Fruit fly (Drosophila melanogaster) whole organism, embryonic: Measurements from ENCODE around the gene Ada2a.

Experiments
- Bdp1 ChIP-seq: fragments of 200-800 bp; sonication (Bioruptor generic); optimal IDR thresholded peaks from 3 replicates; lab custom pipeline; 2016; ENCODE audit warnings: missing biosample characterization, missing genetic modification characterization
- Blimp-1 ChIP-seq: fragments of 200-800 bp; sonication (Bioruptor generic); optimal IDR thresholded peaks from 3 replicates; lab custom pipeline; 2018; ENCODE audit warnings: missing biosample characterization, missing genetic modification characterization, mild to moderate bottlenecking, moderate library complexity, missing genetic modification reagents
- Bteb2 ChIP-seq: fragments of 200-800 bp; sonication (Bioruptor generic); optimal IDR thresholded peaks from 2 replicates; lab custom pipeline; 2016; ENCODE audit warnings: missing biosample characterization, missing genetic modification characterization
- CG12104 ChIP-seq: fragments of 200-800 bp; sonication (Bioruptor generic); optimal IDR thresholded peaks from 3 replicates; lab custom pipeline; 2016; ENCODE audit warnings: missing biosample characterization, missing genetic modification characterization
- CG13287 ChIP-seq: fragments of 200-800 bp; sonication (Bioruptor generic); IDR thresholded peaks from 2 replicates; pipeline ENCODE4 v1.3.6; 2022; ENCODE audit warnings: missing biosample characterization, missing genetic modification characterization; ENCODE audit not compliant: partially characterized antibody
- CG13296 ChIP-seq: fragments of 200-800 bp; sonication (Bioruptor generic); optimal IDR thresholded peaks from 3 replicates; lab custom pipeline; 2018; ENCODE audit warnings: missing biosample characterization, mild to moderate bottlenecking, missing genetic modification characterization
- CG14710 ChIP-seq: fragments of 200-800 bp; sonication (Bioruptor generic); optimal IDR thresholded peaks from 3 replicates; lab custom pipeline; 2019; ENCODE audit warnings: missing biosample characterization, mild to moderate bottlenecking, missing genetic modification characterization, moderate library complexity
- CG14965 ChIP-seq: fragments of 200-800 bp; sonication (Bioruptor generic); optimal IDR thresholded peaks from 2 replicates; lab custom pipeline; 2016; ENCODE audit warnings: missing biosample characterization, missing genetic modification characterization, borderline replicate concordance
- CG17568 ChIP-seq: fragments of 200-800 bp; sonication (Bioruptor generic); optimal IDR thresholded peaks from 2 replicates; lab custom pipeline; 2018; ENCODE audit warnings: missing biosample characterization, mild to moderate bottlenecking, missing genetic modification characterization, moderate library complexity
- CG2202 ChIP-seq: fragments of 200-800 bp; sonication (Bioruptor generic); optimal IDR thresholded peaks from 2 replicates; lab custom pipeline; 2018; ENCODE audit warnings: missing biosample characterization, mild to moderate bottlenecking, missing genetic modification characterization
- CG30403 ChIP-seq: fragments of 200-800 bp; sonication (Bioruptor generic); optimal IDR thresholded peaks from 3 replicates; lab custom pipeline; 2016; ENCODE audit warnings: missing biosample characterization, missing genetic modification characterization
- CG3163 ChIP-seq: fragments of 200-800 bp; sonication (Bioruptor generic); optimal IDR thresholded peaks from 3 replicates; lab custom pipeline; 2016; ENCODE audit warnings: missing biosample characterization, missing genetic modification characterization
- CG3838 ChIP-seq: fragments of 200-800 bp; sonication (Bioruptor generic); optimal IDR thresholded peaks from 3 replicates; lab custom pipeline; 2016; ENCODE audit warnings: missing biosample characterization, missing genetic modification characterization
- CG4328 ChIP-seq: fragments of 200-800 bp; sonication (Bioruptor generic); optimal IDR thresholded peaks from 3 replicates; lab custom pipeline; 2017; ENCODE audit warnings: missing biosample characterization, missing genetic modification reagents, missing genetic modification characterization
- CG4820 ChIP-seq: fragments of 200-800 bp; sonication (Bioruptor generic); optimal IDR thresholded peaks from 3 replicates; lab custom pipeline; 2016; ENCODE audit warnings: missing biosample characterization, missing genetic modification characterization
- CG5953 ChIP-seq: fragments of 200-800 bp; sonication (Bioruptor generic); IDR thresholded peaks from 2 replicates; pipeline ENCODE4 v1.3.6; 2022; ENCODE audit warnings: missing biosample characterization, missing genetic modification characterization
- CG8478 ChIP-seq: fragments of >200 bp; optimal IDR thresholded peaks from 2 replicates; lab custom pipeline; 2018
- CG9817 ChIP-seq: fragments of 200-800 bp; sonication (Bioruptor generic); optimal IDR thresholded peaks from 2 replicates; lab custom pipeline; 2018; ENCODE audit warnings: missing biosample characterization, mild to moderate bottlenecking, missing genetic modification characterization, moderate library complexity
- CHES-1-like ChIP-seq: fragments of 200-800 bp; sonication (Bioruptor generic); optimal IDR thresholded peaks from 2 replicates; lab custom pipeline; 2016; ENCODE audit warnings: missing biosample characterization, missing genetic modification characterization
- CoRest ChIP-seq: fragments of 200-800 bp; sonication (Bioruptor generic); optimal IDR thresholded peaks from 3 replicates; lab custom pipeline; 2018; ENCODE audit warnings: missing biosample characterization, mild to moderate bottlenecking, missing genetic modification characterization, moderate library complexity
- Dek ChIP-seq: fragments of 200-800 bp; sonication (Bioruptor generic); optimal IDR thresholded peaks from 3 replicates; lab custom pipeline; 2019; ENCODE audit warnings: missing biosample characterization, mild to moderate bottlenecking, missing genetic modification characterization, moderate library complexity
- Drgx ChIP-seq: fragments of 200-800 bp; sonication (Bioruptor generic); IDR thresholded peaks from 2 replicates; pipeline ENCODE4 v1.3.6; 2022; ENCODE audit warnings: missing biosample characterization, missing genetic modification characterization
- ERR ChIP-seq: fragments of 200-800 bp; sonication (Bioruptor generic); optimal IDR thresholded peaks from 2 replicates; lab custom pipeline; 2016; ENCODE audit warnings: missing biosample characterization, missing genetic modification characterization
- Ets65A ChIP-seq: fragments of 200-800 bp; sonication (Bioruptor generic); peaks from one replicate; lab custom pipeline; 2016; ENCODE audit warnings: missing biosample characterization, missing genetic modification characterization
- Fer1 ChIP-seq: fragments of 200-800 bp; sonication (Bioruptor generic); optimal IDR thresholded peaks from 2 replicates; lab custom pipeline; 2017; ENCODE audit warnings: missing biosample characterization, mild to moderate bottlenecking, missing genetic modification characterization
- H15 ChIP-seq: fragments of 200-800 bp; sonication (Bioruptor generic); IDR thresholded peaks from 3 replicates; pipeline ENCODE4 v1.3.6; 2022; ENCODE audit warnings: missing biosample characterization, missing genetic modification characterization
- Xrp1 ChIP-seq: fragments of 200-800 bp; sonication (Bioruptor generic); IDR thresholded peaks from 2 replicates; pipeline ENCODE4 v1.3.6; 2022; ENCODE audit warnings: missing biosample characterization, missing genetic modification characterization
- amos ChIP-seq: fragments of 200-800 bp; sonication (Bioruptor generic); IDR thresholded peaks from 2 replicates; pipeline ENCODE4 v1.3.6; 2022; ENCODE audit warnings: missing biosample characterization, missing genetic modification characterization; ENCODE audit not compliant: partially characterized antibody
- bbx ChIP-seq: fragments of 200-800 bp; sonication (Bioruptor generic); IDR thresholded peaks from 2 replicates; pipeline ENCODE4 v1.3.6; 2022; ENCODE audit warnings: missing biosample characterization, missing genetic modification characterization; ENCODE audit not compliant: partially characterized antibody
- bowl ChIP-seq: fragments of 200-800 bp; sonication (Bioruptor generic); IDR thresholded peaks from 2 replicates; pipeline ENCODE4 v1.3.6; 2022; ENCODE audit warnings: missing biosample characterization, missing genetic modification characterization
- cad ChIP-seq: fragments of >200 bp; optimal IDR thresholded peaks from 2 replicates; lab custom pipeline; 2017; ENCODE audit warnings: missing biosample characterization, missing genetic modification characterization
- cato ChIP-seq: fragments of 200-800 bp; sonication (Bioruptor generic); optimal IDR thresholded peaks from 2 replicates; lab custom pipeline; 2016; ENCODE audit warnings: missing biosample characterization, missing genetic modification characterization, borderline replicate concordance
- chif ChIP-seq, 2 experiments: fragments of 200-800 bp; sonication (Bioruptor generic); optimal IDR thresholded peaks; 3 replicates each; lab custom pipeline; 2016; ENCODE audit warnings: missing biosample characterization in 2 of 2, missing genetic modification characterization in 2 of 2
- chinmo ChIP-seq: fragments of 200-800 bp; sonication (Bioruptor generic); IDR thresholded peaks from 4 replicates; pipeline ENCODE4 v1.3.6; 2022; ENCODE audit warnings: missing biosample characterization, missing genetic modification characterization; ENCODE audit not compliant: partially characterized antibody
- corto ChIP-seq: fragments of 200-800 bp; sonication (Bioruptor generic); optimal IDR thresholded peaks from 2 replicates; lab custom pipeline; 2016; ENCODE audit warnings: missing biosample characterization, mild to moderate bottlenecking, missing genetic modification characterization, moderate library complexity
- da ChIP-seq: fragments of 200-800 bp; sonication (Bioruptor generic); optimal IDR thresholded peaks from 2 replicates; lab custom pipeline; 2016; ENCODE audit warnings: missing biosample characterization, missing genetic modification characterization
- exex ChIP-seq: fragments of 200-800 bp; sonication (Bioruptor generic); optimal IDR thresholded peaks from 4 replicates; lab custom pipeline; 2018; ENCODE audit warnings: missing biosample characterization, mild to moderate bottlenecking, missing genetic modification characterization, moderate library complexity
- gt ChIP-seq: fragments of 200-800 bp; sonication (Bioruptor generic); IDR thresholded peaks from 2 replicates; pipeline ENCODE4 v1.3.6; 2022; ENCODE audit warnings: missing biosample characterization, missing genetic modification characterization
- kni ChIP-seq: fragments of 200-800 bp; sonication (Bioruptor generic); optimal IDR thresholded peaks from 3 replicates; lab custom pipeline; 2017; ENCODE audit warnings: mild to moderate bottlenecking, missing biosample characterization, missing genetic modification reagents, missing genetic modification characterization
- luna ChIP-seq: fragments of 200-800 bp; sonication (Bioruptor generic); optimal IDR thresholded peaks from 2 replicates; lab custom pipeline; 2016; ENCODE audit warnings: missing biosample characterization, missing genetic modification characterization
- mirr ChIP-seq: fragments of 200-800 bp; sonication (Bioruptor generic); optimal IDR thresholded peaks from 3 replicates; lab custom pipeline; 2018; ENCODE audit warnings: missing biosample characterization, mild to moderate bottlenecking, missing genetic modification characterization
- pfk ChIP-seq: fragments of 200-800 bp; sonication (Bioruptor generic); optimal IDR thresholded peaks from 2 replicates; lab custom pipeline; 2018; ENCODE audit warnings: missing biosample characterization, mild to moderate bottlenecking, missing genetic modification characterization, moderate library complexity
- slou ChIP-seq: fragments of 200-800 bp; sonication (Bioruptor generic); optimal IDR thresholded peaks from 3 replicates; lab custom pipeline; 2016; ENCODE audit warnings: missing biosample characterization, missing genetic modification characterization
- tup ChIP-seq: fragments of 200-800 bp; sonication (Bioruptor generic); optimal IDR thresholded peaks from 2 replicates; lab custom pipeline; 2016; ENCODE audit warnings: missing biosample characterization, mild to moderate bottlenecking, missing genetic modification characterization, moderate library complexity
- twi ChIP-seq: fragments of 200-800 bp; optimal IDR thresholded peaks from 2 replicates; lab custom pipeline; 2019; ENCODE audit warnings: missing biosample characterization, mild to moderate bottlenecking, missing genetic modification characterization, moderate library complexity
- unc-4 ChIP-seq: fragments of 200-800 bp; sonication (Bioruptor generic); IDR thresholded peaks from 2 replicates; pipeline ENCODE4 v1.3.6; 2022; ENCODE audit warnings: missing biosample characterization, missing genetic modification characterization; ENCODE audit not compliant: partially characterized antibody
- wdn ChIP-seq: fragments of 200-800 bp; sonication (Bioruptor generic); IDR thresholded peaks from 2 replicates; pipeline ENCODE4 v1.3.6; 2022; ENCODE audit warnings: missing biosample characterization, missing genetic modification characterization
- yki ChIP-seq: fragments of >200 bp; optimal IDR thresholded peaks from 3 replicates; lab custom pipeline; 2018

Gene Ada2a

dm6 chr3R:18298298-18298899 lies 43.1 kb upstream of the Ada2a start (continued):
- no peak for TF ChIP-seq twi
- TF ChIP-seq Dek = no peak
- peak; percentile 28 for TF ChIP-seq CG13296 (GFP tag; lab: Kevin White, UChicago)
- peak; percentile 60 for TF ChIP-seq Drgx
- TF ChIP-seq yki (lab: Kevin White, UChicago) = no peak
- no peak; the same call in 1 of the 2 replicates for TF ChIP-seq amos
- TF ChIP-seq cad (GFP tag; lab: Kevin White, UChicago) = no peak
- no peak for TF ChIP-seq exex
- no peak for TF ChIP-seq wdn (GFP tag; lab: Robert Waterston, UW)
- no peak for TF ChIP-seq pfk (GFP tag; lab: Kevin White, UChicago)

dm6 chr3R:18297444-18298297 lies 42.4 kb upstream of the Ada2a start:
- TF ChIP-seq unc-4 (GFP tag; lab: Robert Waterston, UW) (no peak), CoRest (tag; lab: Kevin White, UChicago) (no peak), chinmo (0 out of 4 replicates have a peak, but pooled peaks have one; percentile 5), Bdp1 (GFP tag; lab: Kevin White, UChicago) (no peak), CHES-1-like (no peak), CG2202 (no peak), CG3163 (GFP tag; lab: Kevin White, UChicago) (no peak), CG8478 (lab: Kevin White, UChicago) (no peak), kni (no peak), CG4328 (GFP tag; lab: Kevin White, UChicago) (no peak), gt (GFP tag; lab: Robert Waterston, UW) (no peak), Xrp1 (GFP tag; lab: Robert Waterston, UW) (peak; percentile 28; the same call in 1 of the 2 replicates), bbx (GFP tag; lab: Robert Waterston, UW) (no peak), CG3838 (GFP tag; lab: Kevin White, UChicago) (no peak), tup (GFP tag; lab: Kevin White, UChicago) (no peak), CG5953 (GFP tag; lab: Robert Waterston, UW) (no peak), CG14710 (tag; lab: Kevin White, UChicago) (peak; percentile 17), chif (GFP tag; optimal IDR thresholded peaks at IDR 0.05; lab: Kevin White, UChicago) (peak in 1 of 2 experiments; percentile 3), CG13287 (GFP tag; lab: Robert Waterston, UW) (no peak), Ets65A (GFP tag; lab: Kevin White, UChicago) (peak; percentile 62), slou (no peak), CG9817 (tag; lab: Kevin White, UChicago) (no peak), ERR (GFP tag; lab: Kevin White, UChicago) (no peak), CG4820 (GFP tag; lab: Kevin White, UChicago) (no peak), bowl (GFP tag; lab: Robert Waterston, UW) (no peak), Bteb2 (GFP tag; lab: Kevin White, UChicago) (no peak), corto (GFP tag; lab: Kevin White, UChicago) (no peak), CG12104 (GFP tag; lab: Kevin White, UChicago) (no peak), H15 (0 out of 3 replicates have a peak, but pooled peaks have one; percentile 36), cato (no peak), Fer1 (GFP tag; lab: Kevin White, UChicago) (no peak), CG30403 (GFP tag; lab: Kevin White, UChicago) (no peak), da (GFP tag; lab: Kevin White, UChicago) (no peak), CG14965 (GFP tag; lab: Kevin White, UChicago) (no peak), mirr (no peak), Blimp-1 (GFP tag; lab: Kevin White, UChicago) (peak; percentile 67), luna (GFP tag; lab: Kevin White, UChicago) (no peak), CG17568 (no peak)
